Fruit fly (Drosophila melanogaster) whole organism, embryonic: ENCODE data around the gene CG32845.

Experiments
- Tbp ChIP-seq: fragments of >200 bp; optimal IDR thresholded peaks from 2 replicates; lab custom pipeline; 2018; ENCODE audit warnings: missing biosample characterization, missing genetic modification characterization
- bab2 ChIP-seq: fragments of 200-800 bp; sonication (Bioruptor generic); optimal IDR thresholded peaks from 2 replicates; lab custom pipeline; 2016; ENCODE audit warnings: missing biosample characterization, missing genetic modification characterization
- dan ChIP-seq: fragments of 200-800 bp; sonication (Bioruptor generic); IDR thresholded peaks from 2 replicates; pipeline ENCODE4 v1.3.6; 2022; ENCODE audit warnings: missing biosample characterization, missing genetic modification characterization
- stc ChIP-seq: fragments of 200-800 bp; sonication (Bioruptor generic); IDR thresholded peaks from 2 replicates; pipeline ENCODE4 v1.3.6; 2022; ENCODE audit warnings: missing biosample characterization, missing genetic modification characterization
- tin ChIP-seq: fragments of 200-800 bp; sonication (Bioruptor generic); optimal IDR thresholded peaks from 3 replicates; lab custom pipeline; 2016; ENCODE audit warnings: missing biosample characterization, missing genetic modification characterization

DNA sequence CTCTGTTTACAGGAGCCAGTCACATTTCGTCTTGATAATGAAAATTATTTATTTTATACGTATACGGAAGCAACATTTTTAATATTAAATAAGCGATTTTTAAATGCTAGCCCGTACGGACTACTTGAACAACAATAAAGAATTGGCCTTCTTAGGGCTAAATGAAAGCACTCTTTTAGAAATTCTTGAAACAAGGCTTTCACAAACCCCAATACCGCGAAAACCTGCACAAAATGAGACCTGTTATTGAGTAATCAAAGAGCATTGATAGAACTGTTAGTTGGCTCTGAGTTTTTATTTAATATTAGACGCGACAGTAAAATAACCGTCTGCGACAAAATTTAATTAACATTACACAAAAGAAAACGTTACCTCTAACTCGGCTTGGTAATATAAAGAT is 1.7 kb upstream of the CG32845 start, which contains the start of gene ttm2:
- TF ChIP-seq tin (GFP tag; lab: Kevin White, UChicago) (no peak), bab2 (GFP tag; lab: Kevin White, UChicago) (no peak), dan (no peak), stc (GFP tag; lab: Robert Waterston, UW) (no peak), Tbp (GFP tag; lab: Kevin White, UChicago) (no peak)
